Worm (Caenorhabditis elegans): Measurements from ENCODE around the gene sir-2.1.

The sir-2.1 gene

ce11 chrIV:10366018-10366417, at the start of gene sir-2.1:
sir-2.1 (minus strand) TSS chrIV:10366229.
- no peak for TF ChIP-seq unc-62 (GFP tag; optimal IDR thresholded peaks at IDR 0.05)

DNA sequence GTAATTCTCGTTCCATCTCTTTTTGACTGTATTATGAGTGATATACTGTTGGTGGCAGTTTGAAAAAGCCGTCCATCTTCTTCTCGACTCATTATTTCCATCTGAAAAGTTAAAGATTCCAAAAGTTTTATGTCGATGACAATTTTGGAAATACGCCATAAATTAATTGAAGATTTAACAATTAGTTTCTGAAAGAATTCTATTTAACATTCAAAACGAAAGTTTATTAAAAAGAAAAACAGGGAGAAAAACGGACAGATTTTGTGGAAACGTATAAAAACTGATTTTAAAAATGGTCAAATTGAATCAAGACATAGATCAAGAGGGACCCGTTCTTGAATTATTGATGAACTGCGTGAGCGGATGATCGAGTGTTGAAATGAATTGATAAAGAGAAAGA, 47.8 kb upstream of the sir-2.1 start, which contains the start of gene R10H10.7:
TSS of gene R10H10.7 (minus strand) at position 101 of the 400 bp plus-strand sequence.
- no peak for TF ChIP-seq unc-62 (GFP tag; optimal IDR thresholded peaks at IDR 0.05)

DNA sequence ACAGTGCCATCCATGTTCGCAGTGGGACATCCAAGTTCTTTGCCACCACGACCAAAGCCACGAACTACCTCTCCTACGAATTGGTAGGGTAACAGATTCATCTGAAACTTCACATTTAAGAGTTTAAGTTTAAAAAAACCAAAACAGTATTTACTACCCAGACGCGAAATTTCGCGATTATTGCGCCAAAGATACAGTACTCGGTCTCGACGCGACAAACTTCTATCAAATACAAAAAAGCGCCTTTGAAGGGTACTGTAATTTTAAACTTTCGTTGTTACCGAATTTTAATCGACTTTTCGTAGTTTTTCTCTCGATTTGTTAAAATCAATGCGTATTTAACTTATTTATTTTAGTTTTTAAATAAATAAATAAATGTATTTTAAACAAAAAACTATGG, 43.3 kb upstream of the sir-2.1 start, which contains the start of gene rfk-1:
TSS of gene rfk-1 (minus strand) at position 101 of the 400 bp plus-strand sequence.
- no peak for TF ChIP-seq unc-62 (GFP tag; optimal IDR thresholded peaks at IDR 0.05)

DNA sequence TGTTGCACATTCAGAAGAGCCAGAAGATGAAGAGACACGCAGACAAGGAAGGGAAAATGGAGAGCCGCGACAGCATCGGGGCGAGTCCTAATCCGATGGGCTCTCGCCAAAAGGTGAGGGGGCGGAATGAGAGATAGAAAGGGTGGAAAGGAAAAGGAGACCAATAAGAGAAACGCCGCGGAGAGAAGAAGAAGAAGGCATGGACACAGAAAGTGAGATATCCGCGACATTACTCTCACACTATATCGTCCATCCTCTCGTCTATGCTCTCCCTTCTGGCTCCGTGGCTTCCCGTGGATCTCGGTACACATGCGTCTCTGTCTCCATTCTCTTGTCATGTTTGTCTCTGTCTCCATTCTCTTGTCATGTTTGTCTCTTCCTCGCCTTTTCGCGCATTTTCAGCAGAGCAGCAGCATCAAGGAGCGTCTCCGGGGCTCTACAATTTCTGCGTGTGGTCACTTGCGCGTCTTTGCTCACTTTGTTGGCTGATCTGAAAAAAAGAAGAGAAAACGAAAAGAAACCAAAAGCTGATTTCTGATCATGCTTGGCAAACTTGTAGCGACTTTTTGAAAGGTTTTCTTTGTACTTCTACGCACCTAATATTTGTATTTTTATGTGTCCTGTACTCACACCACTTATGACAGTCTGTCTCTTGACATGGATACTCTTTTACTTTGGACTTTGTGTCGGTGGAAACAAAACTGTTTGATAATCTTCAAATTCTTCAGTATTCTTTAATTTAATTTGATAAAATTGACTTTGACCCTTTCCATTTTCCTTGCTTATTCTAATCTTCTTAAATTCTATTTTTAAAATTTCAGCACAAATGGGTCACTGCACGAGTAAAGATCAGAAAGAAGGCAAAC, 37.4 kb upstream of the sir-2.1 start, which contains the start of gene gpa-7:
TSS of gene gpa-7 (plus strand) at position 816 of the 866 bp plus-strand sequence.
- no peak for TF ChIP-seq unc-62 (GFP tag; optimal IDR thresholded peaks at IDR 0.05)

ce11 chrIV:10398244-10398643, 32.2 kb upstream of the sir-2.1 start:
- no peak for TF ChIP-seq unc-62 (GFP tag; optimal IDR thresholded peaks at IDR 0.05)

- no peak for TF ChIP-seq unc-62 (GFP tag; optimal IDR thresholded peaks at IDR 0.05)
Measured at ce11 chrIV:10396827-10397226, 30.8 kb upstream of the sir-2.1 start.

ce11 chrIV:10394858-10395257, 28.8 kb upstream of the sir-2.1 start, which contains the start of gene R10H10.4:
R10H10.4 (minus strand) TSS chrIV:10394958.
- TF ChIP-seq unc-62 (GFP tag; optimal IDR thresholded peaks at IDR 0.05) = no peak

ce11 chrIV:10391827-10392226, 25.8 kb upstream of the sir-2.1 start, which contains the start of gene spe-26:
spe-26 (minus strand) TSS chrIV:10391927.
- TF ChIP-seq unc-62 (GFP tag; optimal IDR thresholded peaks at IDR 0.05) = no peak

DNA sequence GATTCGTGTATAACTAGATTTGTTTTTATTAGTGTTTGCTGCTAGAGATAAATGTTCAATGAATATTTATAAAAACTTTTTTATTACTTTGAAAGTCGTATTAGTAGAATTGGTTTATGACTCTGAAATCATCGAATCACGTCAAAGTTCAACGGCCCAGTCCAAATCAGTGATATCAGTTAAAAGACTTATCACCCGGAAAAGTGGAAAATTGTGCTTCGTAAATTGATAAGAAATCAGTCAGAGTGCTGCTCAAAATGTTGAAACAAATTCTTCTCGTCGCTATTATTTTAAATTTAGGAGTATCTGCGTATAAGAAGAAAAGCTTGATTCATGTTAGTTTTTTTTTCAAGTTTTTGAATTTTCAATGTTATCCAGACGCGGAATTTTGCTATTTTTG, 22.2 kb upstream of the sir-2.1 start, which contains the start of gene R10H10.3:
TSS of gene R10H10.3 (plus strand) at position 243 of the 400 bp plus-strand sequence.
- no peak for TF ChIP-seq unc-62 (GFP tag; optimal IDR thresholded peaks at IDR 0.05)

DNA sequence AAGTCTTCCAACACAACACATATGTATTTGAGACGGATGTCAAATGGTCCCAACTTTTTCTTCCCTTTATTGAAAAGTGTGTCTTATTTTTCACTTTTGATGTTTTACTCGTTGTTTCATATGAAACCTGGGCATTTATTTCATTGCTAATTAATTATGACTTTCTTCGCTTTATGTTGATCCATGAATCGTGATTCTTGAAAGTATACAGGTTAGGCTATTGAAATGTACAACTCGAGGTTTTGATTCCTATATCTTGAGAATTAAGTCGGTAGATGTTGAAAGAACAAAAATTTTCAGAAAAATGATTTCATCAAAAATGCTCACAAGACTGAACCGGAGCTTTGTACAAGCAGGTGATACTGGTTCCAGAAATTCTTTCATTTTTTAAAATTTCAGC, 21.1 kb upstream of the sir-2.1 start, which contains the start of gene nfu-1:
TSS of gene nfu-1 (plus strand) at position 301 of the 400 bp plus-strand sequence.
- TF ChIP-seq unc-62 (GFP tag; optimal IDR thresholded peaks at IDR 0.05) = no peak

ce11 chrIV:10382894-10383293, 16.9 kb upstream of the sir-2.1 start:
- TF ChIP-seq unc-62 (GFP tag; optimal IDR thresholded peaks at IDR 0.05) = no peak

ce11 chrIV:10381035-10381434, 15.0 kb upstream of the sir-2.1 start:
- TF ChIP-seq unc-62 (GFP tag; optimal IDR thresholded peaks at IDR 0.05) = no peak

DNA sequence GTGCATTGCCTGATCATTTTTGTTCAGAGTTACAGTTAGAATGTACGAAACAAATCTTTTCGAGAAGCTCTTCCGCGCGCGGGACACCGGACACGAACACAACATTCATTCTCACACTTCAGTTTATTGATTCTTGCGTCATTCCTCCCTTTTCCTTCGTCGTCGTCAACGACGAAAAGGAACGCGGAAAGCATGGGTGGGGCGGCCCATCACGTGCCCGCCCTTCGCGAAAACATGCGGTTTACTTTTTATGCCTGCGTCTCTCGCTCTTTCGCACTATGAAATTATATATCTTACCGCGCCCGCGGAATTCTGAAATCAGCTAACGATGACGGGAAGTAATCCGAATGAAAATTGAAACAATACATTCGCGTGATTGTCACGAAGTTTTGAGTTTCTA, 14.6 kb upstream of the sir-2.1 start:
- no peak for TF ChIP-seq unc-62 (GFP tag; optimal IDR thresholded peaks at IDR 0.05)

ce11 chrIV:10374601-10375000, 8.6 kb upstream of the sir-2.1 start, which contains the start of gene mask-1:
mask-1 (plus strand) TSS chrIV:10374901.
- no peak for TF ChIP-seq unc-62 (GFP tag; optimal IDR thresholded peaks at IDR 0.05)

DNA sequence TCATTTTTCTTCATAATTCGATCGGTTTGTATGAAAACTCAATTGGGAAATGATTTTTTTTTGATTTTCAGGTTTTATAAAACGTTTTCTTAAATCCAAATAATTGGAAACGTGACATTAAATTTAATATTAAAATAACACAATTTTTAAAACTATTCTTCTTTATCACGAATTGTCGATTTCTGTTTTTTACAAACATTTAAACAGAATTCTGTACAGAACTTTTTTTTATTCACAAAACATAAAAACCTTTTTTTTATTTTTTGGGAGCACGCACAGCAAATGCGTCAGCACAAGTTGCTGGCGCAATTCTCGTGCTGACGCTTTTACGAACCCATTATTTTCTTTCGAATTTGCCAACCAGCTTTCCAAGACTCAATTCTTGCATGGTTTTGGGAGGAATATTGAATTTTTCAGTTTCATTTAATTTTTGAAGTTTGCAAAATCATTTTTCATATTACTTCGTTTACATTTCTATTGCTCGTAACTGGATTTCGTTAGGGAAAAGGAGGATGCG, 7.8 kb upstream of the sir-2.1 start, which contains the start of gene mpz-5:
TSS of gene mpz-5 (minus strand) at position 51 of the 517 bp plus-strand sequence.
- TF ChIP-seq unc-62 (GFP tag; optimal IDR thresholded peaks at IDR 0.05) = no peak

- no peak for TF ChIP-seq unc-62 (GFP tag; optimal IDR thresholded peaks at IDR 0.05)
Measured at ce11 chrIV:10368326-10368725, 2.3 kb upstream of the sir-2.1 start, which contains the start of gene iars-1. iars-1 (plus strand) TSS chrIV:10368601.
